Fruit fly (Drosophila melanogaster) whole organism, prepupa: ENCODE results near the gene CG5157.
A peak's percentile ranks its signal among the peaks of the same experiment; 100 is the strongest.

Source experiments
- CG10631 ChIP-seq: fragments of 200-800 bp; sonication (Bioruptor generic); optimal IDR thresholded peaks from 2 replicates; lab custom pipeline; 2016; ENCODE audit warnings: missing biosample characterization, missing genetic modification characterization
- CG10669 ChIP-seq: fragments of 200-800 bp; sonication (Bioruptor generic); optimal IDR thresholded peaks from 3 replicates; lab custom pipeline; 2018; ENCODE audit warnings: missing biosample characterization, mild to moderate bottlenecking, missing genetic modification characterization, moderate library complexity
- CG11762 ChIP-seq: fragments of 200-800 bp; sonication (Bioruptor generic); optimal IDR thresholded peaks from 3 replicates; lab custom pipeline; 2016; ENCODE audit warnings: missing biosample characterization, missing genetic modification characterization; ENCODE audit not compliant: insufficient read depth
- CG11902 ChIP-seq: fragments of 200-800 bp; sonication (Bioruptor generic); optimal IDR thresholded peaks from 3 replicates; lab custom pipeline; 2016; ENCODE audit warnings: missing biosample characterization, missing genetic modification characterization
- CG15336 ChIP-seq: fragments of 200-800 bp; sonication (Bioruptor generic); IDR thresholded peaks from 2 replicates; pipeline ENCODE4 v1.3.6; 2022; ENCODE audit warnings: missing biosample characterization, missing genetic modification characterization
- CG16779 ChIP-seq: fragments of 200-800 bp; sonication (Bioruptor generic); optimal IDR thresholded peaks from 3 replicates; lab custom pipeline; 2017; ENCODE audit warnings: missing biosample characterization, mild to moderate bottlenecking, missing genetic modification characterization
- CG3032 ChIP-seq: fragments of 200-800 bp; optimal IDR thresholded peaks from 2 replicates; lab custom pipeline; 2019; ENCODE audit warnings: missing biosample characterization, mild to moderate bottlenecking, missing genetic modification characterization, moderate library complexity
- CG31627 ChIP-seq: fragments of 200-800 bp; sonication (Bioruptor generic); optimal IDR thresholded peaks from 3 replicates; lab custom pipeline; 2016; ENCODE audit warnings: missing biosample characterization, missing genetic modification characterization
- CG3919 ChIP-seq: fragments of 200-800 bp; sonication (Bioruptor generic); optimal IDR thresholded peaks from 3 replicates; lab custom pipeline; 2016; ENCODE audit warnings: missing biosample characterization, missing genetic modification characterization
- CG6163 ChIP-seq: fragments of 200-800 bp; sonication (Bioruptor generic); IDR thresholded peaks from 3 replicates; pipeline ENCODE4 v1.3.6; 2022; ENCODE audit warnings: missing biosample characterization, missing genetic modification characterization
- CG6276 ChIP-seq: fragments of 200-800 bp; sonication (Bioruptor generic); optimal IDR thresholded peaks from 2 replicates; lab custom pipeline; 2017; ENCODE audit warnings: missing biosample characterization, mild to moderate bottlenecking, missing genetic modification characterization
- CG6792 ChIP-seq: fragments of 200-800 bp; sonication (Bioruptor generic); optimal IDR thresholded peaks from 3 replicates; lab custom pipeline; 2016; ENCODE audit warnings: missing biosample characterization, missing genetic modification characterization
- CG6808 ChIP-seq: fragments of 200-800 bp; sonication (Bioruptor generic); optimal IDR thresholded peaks from 3 replicates; lab custom pipeline; 2017; ENCODE audit warnings: missing biosample characterization, missing genetic modification characterization, mild to moderate bottlenecking, moderate library complexity, missing genetic modification reagents
- CG6854 ChIP-seq: fragments of 200-800 bp; sonication (Bioruptor generic); optimal IDR thresholded peaks from 2 replicates; lab custom pipeline; 2017; ENCODE audit warnings: missing biosample characterization, mild to moderate bottlenecking, missing genetic modification characterization
- CG7368 ChIP-seq: fragments of 200-800 bp; sonication (Bioruptor generic); optimal IDR thresholded peaks from 3 replicates; lab custom pipeline; 2016; ENCODE audit warnings: missing biosample characterization, missing genetic modification characterization
- CG8119 ChIP-seq: fragments of 200-800 bp; sonication (Bioruptor generic); IDR thresholded peaks from 3 replicates; pipeline ENCODE4 v1.3.6; 2022; ENCODE audit warnings: missing biosample characterization, missing genetic modification characterization
- CG8319 ChIP-seq: fragments of 200-800 bp; sonication (Bioruptor generic); optimal IDR thresholded peaks from 3 replicates; lab custom pipeline; 2016; ENCODE audit warnings: missing biosample characterization, missing genetic modification characterization
- CG8632 ChIP-seq: fragments of 200-800 bp; sonication (Bioruptor generic); optimal IDR thresholded peaks from 3 replicates; lab custom pipeline; 2016; ENCODE audit warnings: missing biosample characterization, missing genetic modification characterization
- CG9139 ChIP-seq: fragments of 200-800 bp; sonication (Bioruptor generic); optimal IDR thresholded peaks from 3 replicates; lab custom pipeline; 2017; ENCODE audit warnings: missing biosample characterization, mild to moderate bottlenecking, missing genetic modification characterization
- Eip75B ChIP-seq: fragments of 200-800 bp; sonication (Bioruptor generic); optimal IDR thresholded peaks from 3 replicates; lab custom pipeline; 2016; ENCODE audit warnings: missing biosample characterization, missing genetic modification characterization
- Eip78C ChIP-seq: fragments of 200-800 bp; sonication (Bioruptor generic); peaks from one replicate; lab custom pipeline; 2016; ENCODE audit warnings: missing biosample characterization, missing genetic modification characterization
- Eip93F ChIP-seq: fragments of 200-800 bp; sonication (Bioruptor generic); optimal IDR thresholded peaks from 2 replicates; lab custom pipeline; 2016; ENCODE audit warnings: missing biosample characterization, mild to moderate bottlenecking, missing genetic modification characterization
- Ets96B ChIP-seq: fragments of 200-800 bp; optimal IDR thresholded peaks from 2 replicates; lab custom pipeline; 2019; ENCODE audit warnings: missing biosample characterization, mild to moderate bottlenecking, missing genetic modification characterization, moderate library complexity
- Gug ChIP-seq: fragments of 200-800 bp; sonication (Bioruptor generic); IDR thresholded peaks from 2 replicates; pipeline ENCODE4 v1.3.6; 2022; ENCODE audit warnings: missing biosample characterization, missing genetic modification characterization
- Hr38 ChIP-seq: sonication (Bioruptor generic); optimal IDR thresholded peaks from 2 replicates; lab custom pipeline; 2016; ENCODE audit warnings: missing biosample characterization, missing genetic modification characterization
- Lpt ChIP-seq: fragments of 200-800 bp; sonication (Bioruptor generic); optimal IDR thresholded peaks from 3 replicates; lab custom pipeline; 2016; ENCODE audit warnings: missing biosample characterization, missing genetic modification characterization
- OdsH ChIP-seq: fragments of 200-800 bp; sonication (Bioruptor generic); optimal IDR thresholded peaks from 3 replicates; lab custom pipeline; 2016; ENCODE audit warnings: missing biosample characterization, missing genetic modification characterization
- Sox15 ChIP-seq: fragments of 200-800 bp; sonication (Bioruptor generic); optimal IDR thresholded peaks from 3 replicates; lab custom pipeline; 2016; ENCODE audit warnings: missing biosample characterization, missing genetic modification characterization
- achi ChIP-seq: fragments of 200-800 bp; sonication (Bioruptor generic); optimal IDR thresholded peaks from 3 replicates; lab custom pipeline; 2016; ENCODE audit warnings: missing biosample characterization, missing genetic modification characterization
- acj6 ChIP-seq: fragments of 200-800 bp; sonication (Bioruptor generic); optimal IDR thresholded peaks from 3 replicates; lab custom pipeline; 2016; ENCODE audit warnings: missing biosample characterization, missing genetic modification characterization
- cyc ChIP-seq: fragments of 200-800 bp; sonication (Bioruptor generic); optimal IDR thresholded peaks from 3 replicates; lab custom pipeline; 2016; ENCODE audit warnings: missing biosample characterization, missing genetic modification characterization
- dac ChIP-seq: fragments of 200-800 bp; sonication (Bioruptor generic); optimal IDR thresholded peaks from 2 replicates; lab custom pipeline; 2017; ENCODE audit warnings: missing biosample characterization, mild to moderate bottlenecking, missing genetic modification characterization
- dsx ChIP-seq: fragments of 200-800 bp; optimal IDR thresholded peaks from 3 replicates; lab custom pipeline; 2019; ENCODE audit warnings: missing biosample characterization, mild to moderate bottlenecking, missing genetic modification characterization, moderate library complexity; ENCODE audit not compliant: poor library complexity, severe bottlenecking
- eg ChIP-seq: fragments of 200-800 bp; sonication (Bioruptor generic); IDR thresholded peaks from 3 replicates; pipeline ENCODE4 v1.3.6; 2022; ENCODE audit warnings: missing biosample characterization, missing genetic modification characterization
- esn ChIP-seq: fragments of 200-800 bp; sonication (Bioruptor generic); optimal IDR thresholded peaks from 2 replicates; lab custom pipeline; 2016; ENCODE audit warnings: missing biosample characterization, mild to moderate bottlenecking, missing genetic modification characterization, moderate library complexity
- fd59A ChIP-seq: fragments of 200-800 bp; sonication (Bioruptor generic); optimal IDR thresholded peaks from 2 replicates; lab custom pipeline; 2017; ENCODE audit warnings: missing biosample characterization, mild to moderate bottlenecking, missing genetic modification characterization, missing genetic modification reagents
- net ChIP-seq: fragments of 200-800 bp; sonication (Bioruptor generic); optimal IDR thresholded peaks from 3 replicates; lab custom pipeline; 2016; ENCODE audit warnings: missing biosample characterization, missing genetic modification characterization
- salr ChIP-seq, 2 experiments: fragments of 200-800 bp; sonication (Bioruptor generic); optimal IDR thresholded peaks; 3 replicates each; lab custom pipeline; 2016 to 2018; ENCODE audit warnings: missing biosample characterization in 2 of 2, missing genetic modification characterization in 2 of 2, mild to moderate bottlenecking in 1 of 2
- spab ChIP-seq: fragments of 200-800 bp; sonication (Bioruptor generic); optimal IDR thresholded peaks from 2 replicates; lab custom pipeline; 2017; ENCODE audit warnings: missing biosample characterization, mild to moderate bottlenecking, missing genetic modification characterization, missing genetic modification reagents
- ss ChIP-seq, 2 experiments: fragments of 200-800 bp; sonication (Bioruptor generic); optimal IDR thresholded peaks; 2 replicates in 1 of 2; 3 replicates in 1 of 2; lab custom pipeline; 2017 to 2018; ENCODE audit warnings: mild to moderate bottlenecking in 2 of 2, missing biosample characterization in 2 of 2, missing genetic modification characterization in 2 of 2, moderate library complexity in 1 of 2
- svp ChIP-seq: fragments of 200-800 bp; sonication (Bioruptor generic); peaks from one replicate; lab custom pipeline; 2016; ENCODE audit warnings: missing biosample characterization, missing genetic modification characterization
- topi ChIP-seq: fragments of 200-800 bp; sonication (Bioruptor generic); optimal IDR thresholded peaks from 3 replicates; lab custom pipeline; 2016; ENCODE audit warnings: missing biosample characterization, missing genetic modification characterization
- vri ChIP-seq: fragments of 200-800 bp; sonication (Bioruptor generic); optimal IDR thresholded peaks from 3 replicates; lab custom pipeline; 2016; ENCODE audit warnings: missing biosample characterization, mild to moderate bottlenecking, missing genetic modification characterization

CG5157 gene

DNA sequence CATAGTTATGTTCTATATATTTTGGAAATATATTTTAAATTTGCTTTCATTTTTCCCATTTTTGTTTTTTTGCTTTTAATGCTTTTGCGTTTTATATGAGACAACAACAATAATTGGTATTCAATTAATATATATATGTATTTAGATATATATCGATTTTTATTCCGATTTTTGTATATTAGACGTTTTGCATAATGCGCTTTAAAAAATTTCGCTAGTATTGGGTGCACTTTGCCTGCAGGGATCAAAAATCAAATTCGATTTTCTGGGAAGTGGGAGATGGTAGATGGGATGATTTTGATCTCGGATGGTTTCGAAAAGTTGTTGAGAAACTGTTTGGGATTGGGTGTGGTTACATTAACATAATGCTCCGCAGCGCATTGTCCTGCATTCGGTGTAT, at the start of gene CG5157:
CG5157 (minus strand) TSS at position 101 of the 400 bp plus-strand sequence.
- no peak for TF ChIP-seq CG10631
- no peak for TF ChIP-seq svp (GFP tag; lab: Kevin White, UChicago)
- no peak for TF ChIP-seq CG11762 (GFP tag; lab: Kevin White, UChicago)
- TF ChIP-seq CG3032 (tag; lab: Kevin White, UChicago): no peak
- no peak for TF ChIP-seq CG8119 (GFP tag; lab: Robert Waterston, UW)
- no peak for TF ChIP-seq CG11902
- no peak for TF ChIP-seq vri (GFP tag; lab: Kevin White, UChicago)
- TF ChIP-seq CG6792: no peak
- TF ChIP-seq achi (GFP tag; lab: Kevin White, UChicago): no peak
- TF ChIP-seq fd59A (GFP tag; lab: Kevin White, UChicago): no peak
- TF ChIP-seq OdsH (GFP tag; lab: Kevin White, UChicago): no peak
- TF ChIP-seq CG6163 (GFP tag; lab: Robert Waterston, UW): no peak
- no peak for TF ChIP-seq CG9139 (GFP tag; lab: Kevin White, UChicago)
- no peak for TF ChIP-seq CG8319
- TF ChIP-seq dac (GFP tag; lab: Kevin White, UChicago): no peak
- TF ChIP-seq Eip93F (GFP tag; lab: Kevin White, UChicago): no peak
- TF ChIP-seq CG6276 (GFP tag; lab: Kevin White, UChicago): no peak
- no peak for TF ChIP-seq Eip78C (GFP tag; lab: Kevin White, UChicago)
- TF ChIP-seq CG3919 (GFP tag; lab: Kevin White, UChicago): no peak

DNA sequence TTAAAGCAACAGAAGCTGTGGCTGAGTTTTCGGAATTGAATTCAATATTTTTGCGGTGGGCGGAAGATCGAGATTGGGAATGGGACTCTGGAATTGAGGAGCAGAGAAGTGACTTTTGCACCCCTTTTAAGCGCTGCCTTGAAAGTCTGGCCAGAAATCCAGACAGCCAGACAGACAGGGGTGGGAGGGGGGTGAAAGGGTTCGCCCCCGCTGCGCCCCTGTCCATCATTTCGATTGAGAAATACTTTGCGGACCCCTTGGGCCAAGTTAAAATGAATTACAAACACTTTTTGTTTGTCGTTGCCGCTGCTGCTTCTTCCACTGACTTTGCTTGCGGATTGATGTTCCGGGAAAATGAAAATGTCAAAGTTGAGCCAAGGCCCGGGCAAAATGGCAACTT, 45.8 kb upstream of the CG5157 start:
- TF ChIP-seq Lpt (GFP tag; lab: Kevin White, UChicago) (no peak), CG6808 (GFP tag; lab: Kevin White, UChicago) (no peak), Gug (GFP tag; lab: Robert Waterston, UW) (no peak), vri (GFP tag; lab: Kevin White, UChicago) (no peak), CG11902 (no peak), CG10631 (no peak), ss (GFP tag; optimal IDR thresholded peaks at IDR 0.05; lab: Kevin White, UChicago) (no peak), svp (GFP tag; lab: Kevin White, UChicago) (no peak), net (no peak), CG9139 (GFP tag; lab: Kevin White, UChicago) (no peak), Hr38 (GFP tag; lab: Kevin White, UChicago) (no peak), salr (GFP tag; optimal IDR thresholded peaks at IDR 0.05; lab: Kevin White, UChicago) (no peak), dac (GFP tag; lab: Kevin White, UChicago) (no peak), CG8632 (GFP tag; lab: Kevin White, UChicago) (no peak), OdsH (GFP tag; lab: Kevin White, UChicago) (no peak), CG8119 (GFP tag; lab: Robert Waterston, UW) (no peak), CG10669 (GFP tag; lab: Kevin White, UChicago) (no peak), Sox15 (GFP tag; lab: Kevin White, UChicago) (no peak), topi (no peak)

DNA sequence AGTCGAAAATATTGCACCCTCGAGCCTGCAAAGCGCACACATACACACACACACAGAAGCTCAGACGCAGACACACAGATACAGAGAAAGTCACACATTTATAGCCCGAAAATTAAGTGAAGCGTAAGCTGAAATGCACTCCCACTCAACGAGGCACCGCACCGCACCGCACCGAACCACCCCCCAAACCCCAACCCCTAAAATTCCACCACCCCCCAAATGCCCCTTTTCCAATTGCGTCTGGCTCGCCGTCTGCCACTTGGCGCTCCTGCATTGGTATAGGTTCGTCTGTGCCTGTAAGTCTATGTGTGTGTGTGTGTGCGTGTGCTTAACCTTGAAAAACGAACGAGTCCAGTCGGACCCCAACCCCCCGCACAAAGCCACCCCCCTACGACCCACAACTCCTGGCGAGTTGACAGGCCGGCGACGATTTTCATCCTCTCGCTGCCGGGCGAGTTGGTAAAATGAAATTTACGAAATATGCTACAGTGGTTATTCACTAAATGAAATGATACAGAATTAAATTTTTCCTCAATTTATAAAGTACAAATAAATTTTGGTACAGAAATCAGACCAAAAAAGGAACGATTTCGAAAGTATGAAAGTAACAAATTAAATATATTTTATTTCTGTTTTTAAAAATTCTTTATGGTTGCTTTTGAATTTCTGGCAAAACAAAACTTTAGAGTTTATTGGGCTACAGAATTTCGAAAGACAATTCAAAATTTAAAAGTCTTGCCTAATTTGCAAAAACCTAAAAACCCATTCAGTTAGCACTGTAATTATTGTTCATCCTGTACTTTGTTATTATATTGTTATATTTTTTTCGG, 45.2 kb upstream of the CG5157 start:
- peak; percentile 18 for TF ChIP-seq fd59A (GFP tag; lab: Kevin White, UChicago)
- TF ChIP-seq CG3919 (GFP tag; lab: Kevin White, UChicago): peak; percentile 32
- TF ChIP-seq CG8632 (GFP tag; lab: Kevin White, UChicago): peak; percentile 69
- peak; percentile 33 for TF ChIP-seq Ets96B
- peak; percentile 72 for TF ChIP-seq esn (GFP tag; lab: Kevin White, UChicago)
- peak; percentile 37 for TF ChIP-seq CG10669 (GFP tag; lab: Kevin White, UChicago)
- peak; percentile 63 for TF ChIP-seq cyc (GFP tag; lab: Kevin White, UChicago)
- TF ChIP-seq CG16779: no peak
- TF ChIP-seq ss (GFP tag; optimal IDR thresholded peaks at IDR 0.05; lab: Kevin White, UChicago): peak in 1 of 2 experiments; percentile 14
- peak; percentile 26 for TF ChIP-seq Eip75B (GFP tag; lab: Kevin White, UChicago)
- TF ChIP-seq dsx (GFP tag; lab: Kevin White, UChicago): peak; percentile 6
- peak; percentile 75 for TF ChIP-seq topi
- TF ChIP-seq achi (GFP tag; lab: Kevin White, UChicago): peak; percentile 45
- TF ChIP-seq CG6808 (GFP tag; lab: Kevin White, UChicago): no peak
- no peak for TF ChIP-seq CG3032 (tag; lab: Kevin White, UChicago)
- TF ChIP-seq CG31627 (GFP tag; lab: Kevin White, UChicago): peak; percentile 48
- TF ChIP-seq net: peak; percentile 10
- peak; percentile 15 for TF ChIP-seq spab (GFP tag; lab: Kevin White, UChicago)
- no peak for TF ChIP-seq CG6854 (GFP tag; lab: Kevin White, UChicago)
- TF ChIP-seq CG15336 (GFP tag; lab: Robert Waterston, UW): no peak
- TF ChIP-seq Eip93F (GFP tag; lab: Kevin White, UChicago): no peak
- no peak for TF ChIP-seq Gug (GFP tag; lab: Robert Waterston, UW)
- peak; percentile 57 for TF ChIP-seq acj6 (GFP tag; lab: Kevin White, UChicago)
- TF ChIP-seq CG7368 (GFP tag; lab: Kevin White, UChicago): no peak
- TF ChIP-seq CG10631: peak; percentile 36
- no peak for TF ChIP-seq eg
- no peak for TF ChIP-seq Hr38 (GFP tag; lab: Kevin White, UChicago)
- peak; percentile 89 for TF ChIP-seq svp (GFP tag; lab: Kevin White, UChicago)
